Worm (Caenorhabditis elegans) whole organism, L4 larva: Measurements from ENCODE around the gene gpa-1.

Experiments
- D1046.2 ChIP-seq: fragments of 200-800 bp; sonication (Bioruptor generic); IDR thresholded peaks from 2 replicates; pipeline ENCODE4 v1.3.6; 2022; ENCODE audit warnings: missing genetic modification characterization, missing compliant biosample characterization
- F37D6.2 ChIP-seq: sonication (generic microtip); optimal IDR thresholded peaks from 2 replicates; lab custom pipeline; 2016; ENCODE audit warnings: mild to moderate bottlenecking, missing genetic modification characterization, missing compliant biosample characterization
- R02D3.7 ChIP-seq: fragments of 150-350 bp; sonication (generic microtip); optimal IDR thresholded peaks from 3 replicates; lab custom pipeline; 2014; ENCODE audit warnings: missing biosample characterization, missing genetic modification characterization
- Y75B8A.6 ChIP-seq: fragments of 200-800 bp; sonication (Bioruptor generic); IDR thresholded peaks from 2 replicates; pipeline ENCODE4 v1.3.6; 2022; ENCODE audit warnings: missing genetic modification reagents, missing genetic modification characterization, missing compliant biosample characterization
- attf-4 ChIP-seq: sonication (generic microtip); optimal IDR thresholded peaks from 3 replicates; lab custom pipeline; 2017; ENCODE audit warnings: missing biosample characterization, missing genetic modification characterization
- ces-1 ChIP-seq: fragments of 150-350 bp; sonication (generic microtip); optimal IDR thresholded peaks from 4 replicates; lab custom pipeline; 2014; ENCODE audit warnings: missing biosample characterization, missing genetic modification reagents, missing genetic modification characterization
- cey-2 ChIP-seq: sonication (generic microtip); optimal IDR thresholded peaks from 3 replicates; lab custom pipeline; 2017; ENCODE audit warnings: missing genetic modification characterization, mild to moderate bottlenecking, missing compliant biosample characterization, antibody characterized with exemption, borderline replicate concordance; ENCODE audit not compliant: insufficient read depth
- daf-16 ChIP-seq, 3 experiments: sonication (generic microtip); optimal IDR thresholded peaks; 2 replicates each; lab custom pipeline; 2016 to 2017; ENCODE audit warnings: missing genetic modification characterization in 3 of 3, missing genetic modification reagents in 3 of 3, mild to moderate bottlenecking in 2 of 3, missing compliant biosample characterization in 2 of 3, missing biosample characterization in 1 of 3, moderate library complexity in 1 of 3
- daf-8 ChIP-seq: fragments of 200-800 bp; sonication (Bioruptor generic); IDR thresholded peaks from 2 replicates; pipeline ENCODE4 v1.3.6; 2022; ENCODE audit warnings: missing genetic modification characterization, missing compliant biosample characterization
- dmd-6 ChIP-seq: fragments of 200-800 bp; sonication (Bioruptor generic); IDR thresholded peaks from 2 replicates; pipeline ENCODE4 v1.3.6; 2022; ENCODE audit warnings: missing genetic modification reagents, missing genetic modification characterization, missing compliant biosample characterization
- dpl-1 ChIP-seq: fragments of 150-350 bp; optimal IDR thresholded peaks from 2 replicates; lab custom pipeline; 2014; ENCODE audit warnings: missing biosample characterization, missing genetic modification reagents, missing genetic modification characterization
- dve-1 ChIP-seq: sonication (generic microtip); optimal IDR thresholded peaks from 2 replicates; lab custom pipeline; 2017; ENCODE audit warnings: antibody characterized with exemption, mild to moderate bottlenecking, missing genetic modification characterization, missing compliant biosample characterization; ENCODE audit not compliant: insufficient read depth
- egl-27 ChIP-seq: sonication (generic microtip); optimal IDR thresholded peaks from 3 replicates; lab custom pipeline; 2017; ENCODE audit warnings: missing biosample characterization, missing genetic modification reagents, missing genetic modification characterization
- fos-1 ChIP-seq: fragments of 150-350 bp; optimal IDR thresholded peaks from 2 replicates; lab custom pipeline; 2014; ENCODE audit warnings: missing biosample characterization, missing genetic modification characterization
- hlh-11 ChIP-seq: fragments of 200-800 bp; sonication (Bioruptor generic); optimal IDR thresholded peaks from 2 replicates; lab custom pipeline; 2018; ENCODE audit warnings: mild to moderate bottlenecking, missing genetic modification characterization, missing compliant biosample characterization
- hlh-30 ChIP-seq: sonication (generic microtip); optimal IDR thresholded peaks from 2 replicates; lab custom pipeline; 2017; ENCODE audit warnings: antibody characterized with exemption, mild to moderate bottlenecking, missing genetic modification characterization, missing compliant biosample characterization; ENCODE audit not compliant: insufficient read depth
- jun-1 ChIP-seq: fragments of 150-350 bp; optimal IDR thresholded peaks from 2 replicates; lab custom pipeline; 2014; ENCODE audit warnings: missing biosample characterization, missing genetic modification reagents, missing genetic modification characterization
- lin-29 ChIP-seq: fragments of 200-800 bp; sonication (Bioruptor generic); IDR thresholded peaks from 2 replicates; pipeline ENCODE4 v1.3.6; 2022; ENCODE audit warnings: missing genetic modification reagents, missing genetic modification characterization, missing compliant biosample characterization
- lin-38 ChIP-seq: fragments of 200-800 bp; sonication (Bioruptor generic); IDR thresholded peaks from 2 replicates; pipeline ENCODE4 v1.3.6; 2022; ENCODE audit warnings: missing genetic modification reagents, missing genetic modification characterization, missing compliant biosample characterization
- mdl-1 ChIP-seq, 2 experiments: fragments of 150-350 bp in 1 of 2; sonication (generic microtip) in 1 of 2; optimal IDR thresholded peaks; 2 replicates each; lab custom pipeline; 2014 to 2017; ENCODE audit warnings: missing biosample characterization in 2 of 2, missing genetic modification characterization in 2 of 2
- mdt-29 ChIP-seq: fragments of 200-800 bp; sonication (Bioruptor generic); IDR thresholded peaks from 2 replicates; pipeline ENCODE4 v1.3.6; 2022; ENCODE audit warnings: missing genetic modification reagents, missing genetic modification characterization, missing compliant biosample characterization
- mes-2 ChIP-seq: sonication (generic microtip); optimal IDR thresholded peaks from 2 replicates; lab custom pipeline; 2016; ENCODE audit warnings: missing genotype, mild to moderate bottlenecking, missing genetic modification characterization, missing compliant biosample characterization; ENCODE audit not compliant: poor library complexity, severe bottlenecking
- nhr-10 ChIP-seq: fragments of 150-350 bp; optimal IDR thresholded peaks from 2 replicates; lab custom pipeline; 2014; ENCODE audit warnings: missing biosample characterization, missing genetic modification characterization
- nhr-11 ChIP-seq: fragments of 150-350 bp; optimal IDR thresholded peaks from 2 replicates; lab custom pipeline; 2014; ENCODE audit warnings: missing biosample characterization, missing genetic modification characterization
- nhr-111 ChIP-seq: fragments of 200-800 bp; sonication (Bioruptor generic); optimal IDR thresholded peaks from 2 replicates; lab custom pipeline; 2018; ENCODE audit warnings: mild to moderate bottlenecking, missing genetic modification characterization, missing compliant biosample characterization
- nhr-237 ChIP-seq: sonication (generic microtip); optimal IDR thresholded peaks from 2 replicates; lab custom pipeline; 2017; ENCODE audit warnings: missing biosample characterization, missing genetic modification characterization
- nhr-28 ChIP-seq: fragments of 150-350 bp; optimal IDR thresholded peaks from 2 replicates; lab custom pipeline; 2014; ENCODE audit warnings: missing biosample characterization, missing genetic modification characterization
- nhr-42 ChIP-seq: fragments of 200-800 bp; sonication (Bioruptor generic); IDR thresholded peaks from 2 replicates; pipeline ENCODE4 v1.3.6; 2022; ENCODE audit warnings: missing genetic modification characterization, missing compliant biosample characterization
- nhr-6 ChIP-seq: fragments of 150-350 bp; optimal IDR thresholded peaks from 2 replicates; lab custom pipeline; 2014; ENCODE audit warnings: missing biosample characterization, missing genetic modification characterization
- nhr-76 ChIP-seq: fragments of 150-350 bp; optimal IDR thresholded peaks from 2 replicates; lab custom pipeline; 2014; ENCODE audit warnings: missing biosample characterization, missing genetic modification characterization
- pha-4 ChIP-seq, 2 experiments: fragments of 150-350 bp in 1 of 2; fragments of 200-800 bp in 1 of 2; sonication (Bioruptor generic) in 1 of 2; IDR thresholded peaks in 1 of 2; optimal IDR thresholded peaks in 1 of 2; 2 replicates each; pipeline versions ENCODE4 v1.3.6 to Lab custom; 2014 to 2022; ENCODE audit warnings: missing genetic modification characterization in 2 of 2, missing genetic modification reagents in 2 of 2, missing biosample characterization in 1 of 2, missing compliant biosample characterization in 1 of 2
- php-3 ChIP-seq: fragments of 200-800 bp; sonication (Bioruptor generic); IDR thresholded peaks from 2 replicates; pipeline ENCODE4 v1.3.6; 2022; ENCODE audit warnings: missing genetic modification reagents, missing genetic modification characterization, missing compliant biosample characterization
- pqm-1 ChIP-seq: sonication (generic microtip); optimal IDR thresholded peaks from 2 replicates; lab custom pipeline; 2017; ENCODE audit warnings: missing biosample characterization, missing genetic modification characterization
- set-16 ChIP-seq: fragments of 200-800 bp; sonication (Bioruptor generic); IDR thresholded peaks from 2 replicates; pipeline ENCODE4 v1.3.6; 2022; ENCODE audit warnings: missing genetic modification reagents, missing genetic modification characterization, missing compliant biosample characterization
- snpc-1.2 ChIP-seq: fragments of 200-800 bp; sonication (Bioruptor generic); IDR thresholded peaks from 2 replicates; pipeline ENCODE4 v1.3.6; 2022; ENCODE audit warnings: missing genetic modification reagents, missing genetic modification characterization, missing compliant biosample characterization
- snpc-4 ChIP-seq: fragments of 150-350 bp; optimal IDR thresholded peaks from 2 replicates; lab custom pipeline; 2014; ENCODE audit warnings: missing biosample characterization, missing genetic modification characterization
- tra-1 ChIP-seq: fragments of 200-800 bp; sonication (Bioruptor generic); IDR thresholded peaks from 2 replicates; pipeline ENCODE4 v1.3.6; 2022; ENCODE audit warnings: missing genetic modification reagents, missing genetic modification characterization, missing compliant biosample characterization
- unc-62 ChIP-seq, 3 experiments: fragments of 150-350 bp in 1 of 3; sonication (generic microtip); optimal IDR thresholded peaks in 2 of 3; peaks in 1 of 3; 1 replicate in 1 of 3; 2 replicates in 2 of 3; lab custom pipeline; 2014 to 2017; ENCODE audit warnings: missing biosample characterization in 3 of 3, missing genetic modification characterization in 3 of 3, missing genetic modification reagents in 3 of 3, missing genotype in 1 of 3
- zag-1 ChIP-seq: fragments of 150-350 bp; optimal IDR thresholded peaks from 2 replicates; lab custom pipeline; 2014; ENCODE audit warnings: missing biosample characterization, missing genetic modification characterization
- zip-11 ChIP-seq: fragments of 200-800 bp; sonication (Bioruptor generic); IDR thresholded peaks from 2 replicates; pipeline ENCODE4 v1.3.6; 2022; ENCODE audit warnings: missing genetic modification characterization, missing compliant biosample characterization
- zip-2 ChIP-seq: fragments of 150-350 bp; optimal IDR thresholded peaks from 2 replicates; lab custom pipeline; 2014; ENCODE audit warnings: missing biosample characterization, missing genetic modification characterization

The gpa-1 gene

DNA sequence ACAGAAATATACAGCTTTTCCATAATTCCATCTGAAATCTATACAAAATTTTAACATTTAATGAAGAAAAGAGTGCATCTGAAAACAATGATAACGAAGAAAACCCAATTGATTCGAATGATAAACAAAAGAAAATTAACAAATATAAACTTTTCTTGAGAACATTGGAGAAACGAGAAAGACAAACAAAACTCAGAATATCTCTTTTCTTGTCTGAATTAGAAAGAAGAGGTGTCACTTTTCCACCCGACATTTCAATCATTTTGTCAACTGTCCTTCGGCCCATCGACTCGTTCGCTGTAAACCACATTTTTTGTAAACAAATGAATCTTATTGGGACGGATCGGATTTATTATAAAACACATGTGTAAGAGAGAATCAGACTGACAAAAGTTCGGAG, 48.5 kb upstream of the gpa-1 start, which contains the start of gene bgal-1 (continued):
- TF ChIP-seq hlh-30 (tag; lab: Kevin White, UChicago) (peak; percentile 4), attf-4 (no peak), lin-38 (GFP tag; lab: Robert Waterston, UW) (no peak), cey-2 (tag; lab: Kevin White, UChicago) (no peak), mdt-29 (GFP tag; lab: Robert Waterston, UW) (no peak), zip-2 (tag; lab: Kevin White, UChicago) (no peak), snpc-4 (no peak), nhr-42 (GFP tag; lab: Robert Waterston, UW) (no peak), hlh-11 (peak; percentile 13)
- TF ChIP-seq, all 104 proteins: peak for 9

DNA sequence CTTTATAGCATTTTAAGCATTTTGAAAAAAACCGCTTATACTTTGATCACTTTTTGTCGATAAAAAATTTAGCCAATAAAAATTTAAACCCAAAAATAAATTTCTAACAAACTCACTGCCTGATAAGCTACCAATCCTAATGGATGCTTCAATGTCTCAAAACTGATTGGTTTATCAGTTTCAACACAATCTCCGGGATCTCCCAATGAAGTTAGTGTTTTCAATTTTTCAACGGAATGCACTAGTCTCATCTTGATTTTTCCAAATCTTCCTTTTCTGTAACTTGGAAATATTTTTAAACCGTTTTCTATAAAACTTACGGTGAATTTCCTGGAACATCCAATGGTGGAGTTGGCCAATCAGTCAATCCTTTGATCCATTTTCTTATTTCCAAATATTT, 46.2 kb upstream of the gpa-1 start:
- peak in 1 of 2 experiments; percentile 91 for TF ChIP-seq unc-62 (GFP tag; optimal IDR thresholded peaks at IDR 0.05 in 1 of 2; lab: Kevin White, UChicago)
- no peak for TF ChIP-seq unc-62 (tag; optimal IDR thresholded peaks at IDR 0.05; lab: Kevin White, UChicago)
- TF ChIP-seq egl-27 (tag; lab: Kevin White, UChicago) = no peak

DNA sequence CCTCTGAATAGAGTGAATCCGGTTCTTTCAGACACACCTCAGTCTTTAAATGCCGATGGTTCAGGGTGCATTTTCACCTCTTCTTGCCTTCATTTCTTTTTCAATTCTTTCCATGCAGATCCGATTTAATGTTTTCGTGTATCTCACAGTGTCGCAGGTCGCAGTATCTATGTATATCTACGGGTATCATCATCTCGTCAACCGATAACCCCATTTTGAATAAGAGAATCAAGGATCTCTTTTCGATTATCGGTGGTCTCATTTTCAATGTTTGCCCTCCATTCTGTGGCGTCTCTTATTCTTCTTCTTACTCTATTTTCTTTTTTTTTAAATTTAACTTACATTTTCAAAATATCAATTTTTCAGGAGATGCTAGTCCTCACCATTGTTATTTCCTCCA, 43.5 kb upstream of the gpa-1 start, which contains the start of gene T19B10.2:
T19B10.2 (plus strand) TSS at position 367 of the 400 bp plus-strand sequence.
- TF ChIP-seq set-16 (GFP tag; lab: Robert Waterston, UW) (no peak), mes-2 (tag; lab: Kevin White, UChicago) (no peak), dpl-1 (GFP tag; lab: Kevin White, UChicago) (no peak), snpc-1.2 (GFP tag; lab: Robert Waterston, UW) (no peak), nhr-10 (tag; lab: Kevin White, UChicago) (no peak), tra-1 (no peak), pqm-1 (tag; lab: Kevin White, UChicago) (no peak), mdt-29 (GFP tag; lab: Robert Waterston, UW) (no peak), nhr-76 (tag; lab: Kevin White, UChicago) (no peak), daf-16 (GFP tag; optimal IDR thresholded peaks at IDR 0.05; lab: Kevin White, UChicago) (no peak), daf-16 (tag; optimal IDR thresholded peaks at IDR 0.05; lab: Kevin White, UChicago) (no peak), R02D3.7 (tag; lab: Kevin White, UChicago) (no peak), zag-1 (tag; lab: Kevin White, UChicago) (no peak), dmd-6 (GFP tag; lab: Robert Waterston, UW) (no peak)

DNA sequence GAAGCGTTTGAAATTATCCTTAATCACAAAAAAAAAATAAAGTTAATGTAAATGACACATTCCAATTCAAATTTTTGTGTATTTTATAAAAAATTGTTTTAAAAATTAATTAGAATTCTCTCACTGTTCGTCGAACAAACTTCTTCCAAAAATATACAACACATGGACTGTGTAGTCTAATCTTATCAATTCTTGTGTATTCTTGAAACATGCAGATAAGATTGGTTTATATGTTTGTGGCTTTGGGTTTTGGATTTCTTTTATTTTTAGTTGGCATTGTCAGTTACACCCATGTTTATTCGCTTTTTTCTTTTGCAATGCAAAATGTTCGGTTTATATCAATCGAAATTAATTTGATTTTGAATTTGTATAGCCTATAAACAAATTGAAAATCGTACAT, 42.9 kb upstream of the gpa-1 start:
- no peak for TF ChIP-seq ces-1 (GFP tag; lab: Kevin White, UChicago)
- TF ChIP-seq nhr-28 (tag; lab: Kevin White, UChicago) = peak; percentile 54
- no peak for TF ChIP-seq nhr-237 (tag; lab: Kevin White, UChicago)

DNA sequence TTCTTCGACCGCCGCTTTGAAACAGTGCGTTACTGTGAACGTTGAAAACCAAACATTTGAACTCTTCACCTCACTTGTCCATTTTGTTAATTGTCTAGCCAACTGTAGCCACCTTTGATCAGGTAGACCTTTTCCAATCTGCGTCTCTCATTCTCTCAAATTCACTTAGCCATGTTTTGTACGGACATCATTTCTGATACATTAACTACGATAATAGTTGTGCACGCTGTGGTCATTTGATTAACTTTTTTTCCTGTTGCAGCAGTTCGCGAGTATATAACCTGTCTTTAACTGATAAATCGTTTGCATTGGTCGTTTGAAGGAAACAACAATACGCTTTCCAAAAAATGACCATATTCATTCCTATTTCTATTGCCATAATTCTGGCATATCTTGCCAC, 39.9 kb upstream of the gpa-1 start, which contains the start of gene cyp-29A2:
cyp-29A2 (plus strand) TSS at position 190 of the 400 bp plus-strand sequence.
- TF ChIP-seq lin-29 (GFP tag; lab: Robert Waterston, UW) (no peak), nhr-10 (tag; lab: Kevin White, UChicago) (no peak), nhr-111 (GFP tag; lab: Kevin White, UChicago) (no peak), dmd-6 (GFP tag; lab: Robert Waterston, UW) (peak; percentile 41), daf-8 (GFP tag; lab: Robert Waterston, UW) (no peak), php-3 (GFP tag; lab: Robert Waterston, UW) (0 out of 2 replicates have a peak, but pooled peaks have one; percentile 43), D1046.2 (GFP tag; lab: Robert Waterston, UW) (no peak), F37D6.2 (no peak), jun-1 (tag; lab: Kevin White, UChicago) (no peak), unc-62 (GFP tag; optimal IDR thresholded peaks at IDR 0.05 in 1 of 2; lab: Kevin White, UChicago) (peak in 1 of 2 experiments; percentile 58), unc-62 (tag; optimal IDR thresholded peaks at IDR 0.05; lab: Kevin White, UChicago) (no peak), nhr-28 (tag; lab: Kevin White, UChicago) (peak; percentile 99), mdl-1 (tag; optimal IDR thresholded peaks at IDR 0.05; lab: Kevin White, UChicago) (peak in 1 of 2 experiments; percentile 49), nhr-11 (tag; lab: Kevin White, UChicago) (no peak), egl-27 (tag; lab: Kevin White, UChicago) (no peak), hlh-11 (peak; percentile 57), zip-11 (no peak), pha-4 (GFP tag; IDR thresholded peaks at IDR 0.05; lab: Robert Waterston, UW) (no peak), pha-4 (tag; optimal IDR thresholded peaks at IDR 0.05; lab: Kevin White, UChicago) (no peak), dve-1 (tag; lab: Kevin White, UChicago) (peak; percentile 15), nhr-6 (tag; lab: Kevin White, UChicago) (peak; percentile 7), daf-16 (GFP tag; optimal IDR thresholded peaks at IDR 0.05; lab: Kevin White, UChicago) (no peak), daf-16 (tag; optimal IDR thresholded peaks at IDR 0.05; lab: Kevin White, UChicago) (peak; percentile 69), Y75B8A.6 (GFP tag; lab: Robert Waterston, UW) (no peak), fos-1 (tag; lab: Kevin White, UChicago) (no peak)
